Fruit fly (Drosophila melanogaster): ENCODE measurements around the gene Inx2.
A peak's percentile ranks its signal among the peaks of the same experiment; 100 is the strongest.

Gene Inx2

dm6 chrX:7014931-7015428, 16.5 kb downstream of the Inx2 start (continued):
- peak; percentile 74 for TF ChIP-seq mam (GFP tag; optimal IDR thresholded peaks at IDR 0.05)
- no peak for TF ChIP-seq cas (GFP tag; IDR thresholded peaks at IDR 0.05)
- peak; percentile 61 for TF ChIP-seq dmrt99B (tag; optimal IDR thresholded peaks at IDR 0.05)
- TF ChIP-seq CG9609 (GFP tag; optimal IDR thresholded peaks at IDR 0.05): no peak
- peak; percentile 43 for TF ChIP-seq crc (GFP tag; optimal IDR thresholded peaks at IDR 0.05)
- peak; percentile 40 for TF ChIP-seq grau (tag; optimal IDR thresholded peaks at IDR 0.05)
- TF ChIP-seq CG31388 (GFP tag; optimal IDR thresholded peaks at IDR 0.05): no peak
- TF ChIP-seq H15 (GFP tag; IDR thresholded peaks at IDR 0.05): 0 out of 3 replicates have a peak, but pooled peaks have one; percentile 8
- no peak for TF ChIP-seq ac (GFP tag; optimal IDR thresholded peaks at IDR 0.05)
- peak; percentile 96 for TF ChIP-seq Ets65A (GFP tag)
- no peak for TF ChIP-seq CG1792 (GFP tag; optimal IDR thresholded peaks at IDR 0.05)
- peak; percentile 18; the same call in 1 of the 3 replicates for TF ChIP-seq croc (GFP tag; conservative IDR thresholded peaks at IDR 0.05)
- TF ChIP-seq p53 (GFP tag; optimal IDR thresholded peaks at IDR 0.05): peak; percentile 27
- no peak for TF ChIP-seq z (GFP tag; IDR thresholded peaks at IDR 0.05)
- peak; percentile 29 for TF ChIP-seq trh (GFP tag; optimal IDR thresholded peaks at IDR 0.05)
- TF ChIP-seq Asciz (GFP tag; optimal IDR thresholded peaks at IDR 0.05): peak; percentile 9
- peak; percentile 35 for TF ChIP-seq Dek (tag; optimal IDR thresholded peaks at IDR 0.05)
- TF ChIP-seq CG8944 (GFP tag; optimal IDR thresholded peaks at IDR 0.05): no peak
- peak; percentile 44 for TF ChIP-seq CG7987 (GFP tag; optimal IDR thresholded peaks at IDR 0.05)
- 0 out of 3 replicates have a peak, but pooled peaks have one; percentile 19 for TF ChIP-seq CG3726 (GFP tag; IDR thresholded peaks at IDR 0.05)
- peak; percentile 50; the same call in 1 of the 3 replicates for TF ChIP-seq ase (GFP tag; IDR thresholded peaks at IDR 0.05)
- TF ChIP-seq schlank (tag; optimal IDR thresholded peaks at IDR 0.05): no peak
- peak; percentile 44 for TF ChIP-seq HLH54F (GFP tag; optimal IDR thresholded peaks at IDR 0.05)
- no peak for TF ChIP-seq klu (GFP tag; IDR thresholded peaks at IDR 0.05)
- peak; percentile 27 for TF ChIP-seq Chrac-16 (GFP tag; optimal IDR thresholded peaks at IDR 0.05)
- peak; percentile 71 for TF ChIP-seq unc-4 (GFP tag; IDR thresholded peaks at IDR 0.05; ENCODE audit: partially characterized antibody)
- peak; percentile 30 for TF ChIP-seq unpg (GFP tag; optimal IDR thresholded peaks at IDR 0.05)
- TF ChIP-seq mld (GFP tag; IDR thresholded peaks at IDR 0.05; ENCODE audit: partially characterized antibody): 0 out of 3 replicates have a peak, but pooled peaks have one; percentile 21
- peak; percentile 96 for TF ChIP-seq CTCF (GFP tag; optimal IDR thresholded peaks at IDR 0.05)
- TF ChIP-seq pho (GFP tag; optimal IDR thresholded peaks at IDR 0.05): peak; percentile 6
- no peak for TF ChIP-seq hkb (optimal IDR thresholded peaks at IDR 0.05)
- TF ChIP-seq hkb (GFP tag; IDR thresholded peaks at IDR 0.05): peak; percentile 74
- no peak for TF ChIP-seq CG6654 (GFP tag; optimal IDR thresholded peaks at IDR 0.05)
- TF ChIP-seq Jarid2 (GFP tag; optimal IDR thresholded peaks at IDR 0.05): no peak
- TF ChIP-seq hth (optimal IDR thresholded peaks at IDR 0.05): no peak
- peak; percentile 53 for TF ChIP-seq Atf6 (GFP tag; IDR thresholded peaks at IDR 0.05)
- TF ChIP-seq dysf (GFP tag; IDR thresholded peaks at IDR 0.05): peak; percentile 57; the same call in 2 of the 3 replicates
- peak; percentile 58 for TF ChIP-seq stwl (tag; optimal IDR thresholded peaks at IDR 0.05)
- no peak for TF ChIP-seq CG7745 (tag; optimal IDR thresholded peaks at IDR 0.05)
- no peak for TF ChIP-seq usp (GFP tag; optimal IDR thresholded peaks at IDR 0.05)
- peak; percentile 35 for TF ChIP-seq PHDP (tag; optimal IDR thresholded peaks at IDR 0.05)
- peak; percentile 89 for TF ChIP-seq Dp (GFP tag; optimal IDR thresholded peaks at IDR 0.05)
- no peak for TF ChIP-seq CG5953 (GFP tag; IDR thresholded peaks at IDR 0.05)
- no peak for TF ChIP-seq odd (GFP tag; optimal IDR thresholded peaks at IDR 0.05)
- TF ChIP-seq bigmax (GFP tag; optimal IDR thresholded peaks at IDR 0.05): no peak
- peak; percentile 56; the same call in 2 of the 3 replicates for TF ChIP-seq CG14860 (GFP tag; IDR thresholded peaks at IDR 0.05; ENCODE audit: partially characterized antibody)
- TF ChIP-seq Deaf1 (tag; optimal IDR thresholded peaks at IDR 0.05): no peak
- TF ChIP-seq oc (tag; optimal IDR thresholded peaks at IDR 0.05): no peak
- peak; percentile 14 for TF ChIP-seq Sox100B (GFP tag; optimal IDR thresholded peaks at IDR 0.05)
- TF ChIP-seq CG10462 (GFP tag; optimal IDR thresholded peaks at IDR 0.05): no peak
- TF ChIP-seq CG4404 (GFP tag; IDR thresholded peaks at IDR 0.05): no peak
- peak in 1 of 2 experiments; percentile 36 for TF ChIP-seq bsh (GFP tag; optimal IDR thresholded peaks at IDR 0.05)
